Worm (Caenorhabditis elegans): ENCODE data around the gene C47G2.3.

Gene C47G2.3

ce11 chrII:11238869-11239647 is 50.9 kb downstream of the C47G2.3 start, which contains the start of the genes rpn-9 and T06D8.9:
rpn-9 (minus strand) TSS chrII:11238919.
T06D8.9 (plus strand) TSS chrII:11239597.
- TF ChIP-seq unc-62 (GFP tag; optimal IDR thresholded peaks at IDR 0.05), result peak; percentile 59
- no peak for TF ChIP-seq cnd-1 (tag; optimal IDR thresholded peaks at IDR 0.05)
- peak; percentile 26 for TF ChIP-seq blmp-1 (tag; optimal IDR thresholded peaks at IDR 0.05)
- no peak for TF ChIP-seq sem-2 (GFP tag; optimal IDR thresholded peaks at IDR 0.05)
- peak; percentile 83 for TF ChIP-seq lsy-2 (tag; optimal IDR thresholded peaks at IDR 0.05)
- peak; percentile 68 for TF ChIP-seq pha-4 (tag; optimal IDR thresholded peaks at IDR 0.05)
- TF ChIP-seq unc-120 (tag; optimal IDR thresholded peaks at IDR 0.05; ENCODE audit: poor library complexity, severe bottlenecking), result peak; percentile 55
- TF ChIP-seq drap-1 (GFP tag; optimal IDR thresholded peaks at IDR 0.05), result peak; percentile 24
- no peak for TF ChIP-seq flh-1 (GFP tag; optimal IDR thresholded peaks at IDR 0.05)
- TF ChIP-seq unc-39 (tag; optimal IDR thresholded peaks at IDR 0.05), result no peak
- TF ChIP-seq lin-13 (tag; optimal IDR thresholded peaks at IDR 0.05), result peak; percentile 69
- TF ChIP-seq M03D4.4 (tag; optimal IDR thresholded peaks at IDR 0.05), result no peak
- TF ChIP-seq mep-1 (tag; optimal IDR thresholded peaks at IDR 0.05), result peak; percentile 92
- TF ChIP-seq mls-2 (tag; optimal IDR thresholded peaks at IDR 0.05), result peak; percentile 39
- no peak for TF ChIP-seq ztf-11 (tag; optimal IDR thresholded peaks at IDR 0.05)
- peak; percentile 62 for TF ChIP-seq hlh-1 (tag; optimal IDR thresholded peaks at IDR 0.05)
- no peak for TF ChIP-seq nhr-12 (tag; optimal IDR thresholded peaks at IDR 0.05)
- TF ChIP-seq nhr-237 (tag; optimal IDR thresholded peaks at IDR 0.05), result peak; percentile 91

Measured in whole organism, mixed stage, embryonic.